Fruit fly (Drosophila melanogaster) whole organism, pupa: ENCODE measurements around the gene CG3119.

ENCODE experiments used
- CG10348 ChIP-seq: fragments of 200-800 bp; sonication (Bioruptor generic); IDR thresholded peaks from 2 replicates; pipeline ENCODE4 v1.3.6; 2022; ENCODE audit warnings: missing biosample characterization, missing genetic modification characterization
- CG12605 ChIP-seq: fragments of 200-800 bp; sonication (Bioruptor generic); IDR thresholded peaks from 2 replicates; pipeline ENCODE4 v1.3.6; 2022; ENCODE audit warnings: missing biosample characterization, missing genetic modification characterization
- CG13204 ChIP-seq: fragments of 200-800 bp; sonication (Bioruptor generic); optimal IDR thresholded peaks from 2 replicates; lab custom pipeline; 2018; ENCODE audit warnings: missing biosample characterization, mild to moderate bottlenecking, missing genetic modification characterization, moderate library complexity
- CG14655 ChIP-seq: fragments of 200-800 bp; sonication (Bioruptor generic); optimal IDR thresholded peaks from 3 replicates; lab custom pipeline; 2017; ENCODE audit warnings: mild to moderate bottlenecking, missing biosample characterization, missing genetic modification reagents, missing genetic modification characterization
- CG15710 ChIP-seq: fragments of 200-800 bp; sonication (Bioruptor generic); optimal IDR thresholded peaks from 2 replicates; lab custom pipeline; 2018; ENCODE audit warnings: missing biosample characterization, mild to moderate bottlenecking, missing genetic modification characterization, moderate library complexity
- CG17806 ChIP-seq: fragments of 200-800 bp; sonication (Bioruptor generic); optimal IDR thresholded peaks from 2 replicates; lab custom pipeline; 2018; ENCODE audit warnings: missing biosample characterization, mild to moderate bottlenecking, missing genetic modification characterization, moderate library complexity
- CG32121 ChIP-seq: fragments of 200-800 bp; sonication (Bioruptor generic); IDR thresholded peaks from 2 replicates; pipeline ENCODE4 v1.3.6; 2022; ENCODE audit warnings: missing biosample characterization, missing genetic modification characterization
- CG34367 ChIP-seq: fragments of 200-800 bp; sonication (Bioruptor generic); optimal IDR thresholded peaks from 2 replicates; lab custom pipeline; 2018; ENCODE audit warnings: missing biosample characterization, mild to moderate bottlenecking, missing genetic modification characterization
- CG4496 ChIP-seq: fragments of 200-800 bp; sonication (Bioruptor generic); IDR thresholded peaks from 3 replicates; pipeline ENCODE4 v1.3.6; 2022; ENCODE audit warnings: missing biosample characterization, missing genetic modification characterization
- CG8159 ChIP-seq: fragments of 200-800 bp; sonication (Bioruptor generic); optimal IDR thresholded peaks from 3 replicates; lab custom pipeline; 2018; ENCODE audit warnings: missing biosample characterization, mild to moderate bottlenecking, missing genetic modification characterization, moderate library complexity
- CG8301 ChIP-seq: fragments of 200-800 bp; sonication (Bioruptor generic); optimal IDR thresholded peaks from 2 replicates; lab custom pipeline; 2018; ENCODE audit warnings: missing biosample characterization, mild to moderate bottlenecking, missing genetic modification characterization
- CG9948 ChIP-seq: fragments of 200-800 bp; sonication (Bioruptor generic); optimal IDR thresholded peaks from 2 replicates; lab custom pipeline; 2018; ENCODE audit warnings: missing biosample characterization, mild to moderate bottlenecking, missing genetic modification characterization, moderate library complexity
- D1 ChIP-seq: fragments of 200-800 bp; sonication (Bioruptor generic); optimal IDR thresholded peaks from 2 replicates; lab custom pipeline; 2018; ENCODE audit warnings: missing biosample characterization, mild to moderate bottlenecking, missing genetic modification characterization, moderate library complexity
- EcR ChIP-seq: fragments of 200-800 bp; sonication (Bioruptor generic); optimal IDR thresholded peaks from 3 replicates; lab custom pipeline; 2019; ENCODE audit warnings: missing biosample characterization, missing genetic modification characterization, mild to moderate bottlenecking, moderate library complexity, missing genetic modification reagents
- Ets98B ChIP-seq: fragments of 200-800 bp; sonication (Bioruptor generic); IDR thresholded peaks from 2 replicates; pipeline ENCODE4 v1.3.6; 2022; ENCODE audit warnings: missing biosample characterization, missing genetic modification characterization
- Pif1A ChIP-seq: fragments of 200-800 bp; sonication (Bioruptor generic); optimal IDR thresholded peaks from 3 replicates; lab custom pipeline; 2016; ENCODE audit warnings: missing biosample characterization, missing genetic modification characterization
- Pif1B ChIP-seq: fragments of 200-800 bp; sonication (Bioruptor generic); optimal IDR thresholded peaks from 3 replicates; lab custom pipeline; 2016; ENCODE audit warnings: missing biosample characterization, missing genetic modification characterization
- Snoo ChIP-seq: fragments of 200-800 bp; sonication (Bioruptor generic); optimal IDR thresholded peaks from 3 replicates; lab custom pipeline; 2017; ENCODE audit warnings: missing biosample characterization, mild to moderate bottlenecking, missing genetic modification characterization, inconsistent platforms
- fd96Ca ChIP-seq: fragments of 200-800 bp; sonication (Bioruptor generic); IDR thresholded peaks from 3 replicates; pipeline ENCODE4 v1.3.6; 2022; ENCODE audit warnings: missing biosample characterization, missing genetic modification characterization
- gl ChIP-seq: fragments of 200-800 bp; sonication (Bioruptor generic); optimal IDR thresholded peaks from 2 replicates; lab custom pipeline; 2018; ENCODE audit warnings: missing biosample characterization, mild to moderate bottlenecking, missing genetic modification characterization
- rn ChIP-seq: fragments of 200-800 bp; sonication (Bioruptor generic); IDR thresholded peaks from 2 replicates; pipeline ENCODE4 v1.3.6; 2022; ENCODE audit warnings: missing biosample characterization, missing genetic modification characterization

CG3119 gene

dm6 chr2L:2884683-2885502 lies 47.3 kb upstream of the CG3119 start:
- TF ChIP-seq rn (0 out of 2 replicates have a peak, but pooled peaks have one; percentile 33), CG13204 (GFP tag; lab: Kevin White, UChicago) (no peak), CG32121 (peak; percentile 36), CG8301 (no peak), CG17806 (tag; lab: Kevin White, UChicago) (no peak), CG4496 (GFP tag; lab: Robert Waterston, UW) (peak; percentile 53), CG12605 (GFP tag; lab: Robert Waterston, UW) (peak; percentile 36; the same call in 1 of the 2 replicates), Pif1B (GFP tag; lab: Kevin White, UChicago) (no peak), Snoo (tag; lab: Kevin White, UChicago) (no peak), Pif1A (GFP tag; lab: Kevin White, UChicago) (no peak), gl (tag; lab: Kevin White, UChicago) (peak; percentile 3), CG15710 (tag; lab: Kevin White, UChicago) (peak; percentile 26), D1 (no peak), CG34367 (tag; lab: Kevin White, UChicago) (no peak), EcR (GFP tag; lab: Kevin White, UChicago) (no peak), CG10348 (GFP tag; lab: Robert Waterston, UW) (no peak), Ets98B (GFP tag; lab: Robert Waterston, UW) (peak; percentile 32), CG8159 (tag; lab: Kevin White, UChicago) (peak; percentile 10), CG9948 (no peak), fd96Ca (GFP tag; lab: Robert Waterston, UW) (no peak), CG14655 (GFP tag; lab: Kevin White, UChicago) (no peak)

DNA sequence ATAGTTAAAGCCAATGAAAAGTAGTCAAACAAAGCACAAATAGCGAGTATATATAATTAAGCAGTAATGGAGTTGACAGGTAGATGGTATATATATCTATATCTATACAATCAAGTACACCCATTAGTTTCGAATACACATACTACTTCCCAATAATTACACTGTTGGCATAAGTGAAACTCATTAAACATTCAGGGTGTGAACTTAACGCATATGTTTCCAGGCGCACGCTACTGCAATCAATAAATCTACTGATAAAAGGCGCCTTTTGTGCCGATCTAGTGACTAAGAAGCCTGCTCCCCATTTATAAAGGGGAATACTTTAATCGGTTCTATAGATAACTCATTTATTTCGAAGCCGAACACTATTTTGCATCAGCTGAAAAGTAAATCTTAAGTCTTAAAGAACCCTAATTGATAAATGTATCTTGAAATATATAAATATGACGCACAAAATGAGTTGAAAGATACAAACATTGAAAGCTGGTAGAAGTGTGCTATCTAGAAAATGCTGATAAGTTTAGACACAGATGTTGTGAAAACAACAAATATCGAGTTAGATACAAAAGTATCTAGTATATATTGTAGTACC lies 46.2 kb upstream of the CG3119 start:
- TF ChIP-seq Pif1A (GFP tag; lab: Kevin White, UChicago) (no peak), Snoo (tag; lab: Kevin White, UChicago) (no peak), CG4496 (GFP tag; lab: Robert Waterston, UW) (no peak), CG15710 (tag; lab: Kevin White, UChicago) (no peak), CG12605 (GFP tag; lab: Robert Waterston, UW) (no peak), CG8159 (tag; lab: Kevin White, UChicago) (no peak)
- TF ChIP-seq, all 21 proteins: peak for 0

DNA sequence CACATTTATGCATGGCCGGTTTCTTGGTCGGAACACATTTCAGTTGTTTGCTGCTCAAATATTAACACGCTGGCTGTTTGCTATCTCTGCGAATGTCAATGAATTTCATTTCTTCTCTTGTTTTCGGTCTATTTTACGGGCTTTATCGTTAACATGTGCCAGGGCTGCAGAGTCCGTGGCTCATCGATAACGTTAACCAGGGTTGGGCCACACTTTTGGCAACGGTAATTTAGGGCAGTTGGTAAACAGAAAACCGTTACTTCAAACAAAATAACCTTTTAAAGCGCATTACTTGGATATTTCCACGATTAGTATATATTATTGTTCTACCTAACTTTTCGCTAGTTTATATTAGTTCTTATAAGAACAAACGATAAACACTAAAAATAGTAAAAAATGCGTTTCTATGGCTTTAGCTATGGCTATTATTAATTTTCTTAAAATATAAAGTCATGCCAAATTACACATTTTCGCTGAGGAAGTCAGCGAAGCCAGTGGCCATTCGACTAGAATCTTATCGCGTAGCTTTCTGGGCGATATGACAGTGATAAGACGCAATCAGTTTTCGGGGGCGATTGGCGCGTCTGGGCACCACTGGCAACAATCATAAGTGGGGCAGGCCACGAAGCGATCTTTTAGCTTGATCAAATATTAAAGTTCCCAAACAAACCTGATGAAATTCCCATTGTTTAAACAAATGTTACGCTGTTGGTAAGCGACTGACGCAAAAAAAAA lies 45.5 kb upstream of the CG3119 start:
- peak; percentile 28 for TF ChIP-seq Snoo (tag; lab: Kevin White, UChicago)
- TF ChIP-seq CG9948: no peak
- peak; percentile 20; the same call in 1 of the 2 replicates for TF ChIP-seq CG32121
- peak; percentile 12 for TF ChIP-seq Pif1A (GFP tag; lab: Kevin White, UChicago)

DNA sequence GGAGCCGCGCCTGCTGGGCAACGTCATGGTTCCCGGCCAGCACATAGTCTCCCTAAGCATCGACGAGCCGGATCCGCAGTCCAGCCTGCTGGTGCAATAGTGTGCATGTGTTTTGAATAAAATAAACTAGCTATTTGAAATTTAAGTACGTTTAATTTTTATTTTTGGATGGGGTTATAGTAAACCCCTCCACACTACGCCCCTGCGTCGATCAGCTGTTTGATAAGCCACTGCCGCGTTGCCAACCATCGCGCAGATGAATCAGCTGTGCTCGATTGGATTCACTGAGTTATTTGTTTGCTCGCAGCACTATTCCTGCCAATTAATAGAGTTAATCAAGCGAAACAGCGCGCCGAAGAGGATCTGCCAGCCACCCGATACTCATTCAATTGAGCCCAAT lies 41.2 kb upstream of the CG3119 start, which contains the start of gene RabGGTb:
RabGGTb (plus strand) TSS at position 254 of the 400 bp plus-strand sequence.
- TF ChIP-seq rn (0 out of 2 replicates have a peak, but pooled peaks have one; percentile 40), D1 (no peak), Ets98B (GFP tag; lab: Robert Waterston, UW) (peak; percentile 82), CG14655 (GFP tag; lab: Kevin White, UChicago) (no peak), CG12605 (GFP tag; lab: Robert Waterston, UW) (peak; percentile 49), CG13204 (GFP tag; lab: Kevin White, UChicago) (no peak), CG10348 (GFP tag; lab: Robert Waterston, UW) (no peak), CG34367 (tag; lab: Kevin White, UChicago) (peak; percentile 25), CG8301 (peak; percentile 31), Snoo (tag; lab: Kevin White, UChicago) (peak; percentile 22), EcR (GFP tag; lab: Kevin White, UChicago) (no peak), CG32121 (peak; percentile 68), Pif1A (GFP tag; lab: Kevin White, UChicago) (peak; percentile 30), CG9948 (peak; percentile 17), CG8159 (tag; lab: Kevin White, UChicago) (peak; percentile 34), Pif1B (GFP tag; lab: Kevin White, UChicago) (peak; percentile 11), fd96Ca (GFP tag; lab: Robert Waterston, UW) (peak; percentile 83), CG17806 (tag; lab: Kevin White, UChicago) (peak; percentile 32), gl (tag; lab: Kevin White, UChicago) (no peak), CG15710 (tag; lab: Kevin White, UChicago) (peak; percentile 37), CG4496 (GFP tag; lab: Robert Waterston, UW) (peak; percentile 83)

DNA sequence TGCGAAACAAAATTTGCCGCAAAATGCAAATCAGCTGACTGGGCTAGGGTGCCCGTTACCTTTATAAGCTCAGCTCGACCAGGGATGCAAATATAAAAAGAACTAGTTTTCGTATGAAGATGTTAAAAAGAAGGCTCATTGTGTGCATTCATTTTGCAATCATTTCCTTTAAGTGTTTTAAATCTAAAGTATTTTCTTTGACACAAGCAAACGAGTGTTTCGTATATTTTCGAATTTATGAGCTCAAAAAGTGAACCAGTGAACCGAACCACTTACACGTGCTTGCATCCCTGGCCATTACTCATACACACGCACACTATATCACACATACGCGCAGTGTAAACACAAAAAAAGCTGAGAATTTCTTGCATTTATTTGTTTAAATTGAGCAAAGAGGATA lies 40.6 kb upstream of the CG3119 start, which contains the start of the genes Prx6a and Sbat:
Prx6a (minus strand) TSS at position 45 of the 400 bp plus-strand sequence.
Sbat (plus strand) TSS at position 157 of the 400 bp plus-strand sequence.
- TF ChIP-seq CG15710 (tag; lab: Kevin White, UChicago) (peak; percentile 69), Snoo (tag; lab: Kevin White, UChicago) (peak; percentile 68), CG8159 (tag; lab: Kevin White, UChicago) (peak; percentile 70), CG34367 (tag; lab: Kevin White, UChicago) (peak; percentile 54), CG4496 (GFP tag; lab: Robert Waterston, UW) (peak; percentile 13; the same call in 1 of the 3 replicates), CG10348 (GFP tag; lab: Robert Waterston, UW) (no peak), EcR (GFP tag; lab: Kevin White, UChicago) (no peak), Ets98B (GFP tag; lab: Robert Waterston, UW) (peak; percentile 24; the same call in 1 of the 2 replicates), D1 (no peak), CG17806 (tag; lab: Kevin White, UChicago) (peak; percentile 67), CG32121 (peak; percentile 60), CG9948 (peak; percentile 51), Pif1A (GFP tag; lab: Kevin White, UChicago) (peak; percentile 48), CG13204 (GFP tag; lab: Kevin White, UChicago) (no peak), CG8301 (peak; percentile 55), gl (tag; lab: Kevin White, UChicago) (peak; percentile 16), fd96Ca (GFP tag; lab: Robert Waterston, UW) (peak; percentile 34; the same call in 1 of the 3 replicates)
